Worm (Caenorhabditis elegans) whole organism, early embryonic: ENCODE measurements around the gene srw-57.
"Not testable (repeated sequence)": the region's sequence is repeated elsewhere in the genome, so short reads cannot be mapped to it uniquely, and the experiment has no call there.

Source experiments
- B0310.2 ChIP-seq: sonication (generic microtip); optimal IDR thresholded peaks from 2 replicates; lab custom pipeline; 2016; ENCODE audit warnings: mild to moderate bottlenecking, missing genetic modification characterization, missing compliant biosample characterization
- F13C5.2 ChIP-seq: sonication (generic microtip); optimal IDR thresholded peaks from 2 replicates; lab custom pipeline; 2017; ENCODE audit warnings: mild to moderate bottlenecking, missing genetic modification characterization, inconsistent platforms, missing compliant biosample characterization
- ama-1 ChIP-seq: fragments of 150-350 bp; optimal IDR thresholded peaks from 2 replicates; lab custom pipeline; 2014
- ceh-13 ChIP-seq: fragments of 200-800 bp; sonication (Bioruptor generic); optimal IDR thresholded peaks from 2 replicates; lab custom pipeline; 2018; ENCODE audit warnings: mild to moderate bottlenecking, missing genetic modification characterization, missing compliant biosample characterization
- ceh-36 ChIP-seq: sonication (generic microtip); optimal IDR thresholded peaks from 2 replicates; lab custom pipeline; 2016; ENCODE audit warnings: missing genetic modification characterization, inconsistent platforms, missing compliant biosample characterization
- ets-7 ChIP-seq: sonication (generic microtip); optimal IDR thresholded peaks from 2 replicates; lab custom pipeline; 2016; ENCODE audit warnings: missing genotype, missing genetic modification characterization, missing compliant biosample characterization
- flt-1 ChIP-seq: fragments of 200-800 bp; sonication (Bioruptor generic); IDR thresholded peaks from 2 replicates; pipeline ENCODE4 v1.3.6; 2022; ENCODE audit warnings: missing genetic modification characterization, missing compliant biosample characterization
- hmbx-1 ChIP-seq: sonication (generic microtip); optimal IDR thresholded peaks from 2 replicates; lab custom pipeline; 2016; ENCODE audit warnings: mild to moderate bottlenecking, missing genetic modification characterization, missing compliant biosample characterization
- hmg-4 ChIP-seq: fragments of 200-800 bp; sonication (Bioruptor generic); optimal IDR thresholded peaks from 2 replicates; lab custom pipeline; 2018; ENCODE audit warnings: mild to moderate bottlenecking, missing genetic modification characterization, missing compliant biosample characterization
- hnd-1 ChIP-seq: sonication (generic microtip); optimal IDR thresholded peaks from 2 replicates; lab custom pipeline; 2016; ENCODE audit warnings: missing genetic modification characterization, missing compliant biosample characterization
- pes-1 ChIP-seq: fragments of 200-800 bp; sonication (Bioruptor generic); IDR thresholded peaks from 2 replicates; pipeline ENCODE4 v1.3.6; 2022; ENCODE audit warnings: missing genetic modification reagents, missing genetic modification characterization, missing compliant biosample characterization
- tbx-11 ChIP-seq: fragments of 200-800 bp; sonication (Bioruptor generic); IDR thresholded peaks from 2 replicates; pipeline ENCODE4 v1.3.6; 2022; ENCODE audit warnings: missing genetic modification characterization, missing compliant biosample characterization
- tbx-37 ChIP-seq: fragments of 200-800 bp; sonication (Bioruptor generic); conservative IDR thresholded peaks from 2 replicates; pipeline ENCODE4 v1.3.6; 2022; ENCODE audit warnings: missing genetic modification reagents, missing genetic modification characterization, missing compliant biosample characterization
- tra-4 ChIP-seq: sonication (generic microtip); optimal IDR thresholded peaks from 2 replicates; lab custom pipeline; 2017; ENCODE audit warnings: missing genetic modification characterization, missing compliant biosample characterization

DNA sequence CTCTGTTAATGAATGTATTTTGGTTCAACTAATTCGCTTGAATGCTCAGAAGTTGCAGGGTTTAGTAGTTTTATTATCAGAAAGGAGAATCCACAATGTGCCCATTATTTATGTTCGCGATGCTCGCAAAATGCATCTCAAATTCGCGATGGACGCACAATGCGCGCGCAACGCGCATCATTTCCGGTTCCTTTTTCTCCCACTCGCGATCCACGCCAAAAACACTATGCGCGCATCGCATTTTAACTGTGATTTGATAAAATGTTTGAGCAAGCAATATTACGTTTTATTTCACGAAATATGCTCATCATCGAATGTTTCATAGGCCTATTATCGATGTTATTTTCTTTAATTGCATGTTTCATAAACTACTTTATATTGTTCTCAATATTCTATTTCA is 24.9 kb downstream of the srw-57 start, which contains the start of gene srbc-77:
- TF ChIP-seq ceh-36 (tag; lab: Kevin White, UChicago); ceh-13 (GFP tag; lab: Kevin White, UChicago); flt-1; ama-1 (lab: Kevin White, UChicago); hmbx-1 (tag; lab: Kevin White, UChicago); tbx-11 (GFP tag; lab: Robert Waterston, UW); hnd-1 (tag; lab: Kevin White, UChicago); pes-1; hmg-4; ets-7 (tag; lab: Kevin White, UChicago); F13C5.2 (tag; lab: Kevin White, UChicago); B0310.2 (tag; lab: Kevin White, UChicago); tbx-37 (GFP tag; lab: Robert Waterston, UW); tra-4 (tag; lab: Kevin White, UChicago): not testable (repeated sequence)
